Worm (Caenorhabditis elegans) whole organism, L4/young adult: ENCODE data around the gene rbm-34.

Experiments
- W03F9.2 ChIP-seq: fragments of 150-350 bp; optimal IDR thresholded peaks from 2 replicates; lab custom pipeline; 2014; ENCODE audit warnings: missing biosample characterization, missing genetic modification characterization
- dao-5 ChIP-seq: sonication (generic microtip); optimal IDR thresholded peaks from 2 replicates; lab custom pipeline; 2016; ENCODE audit warnings: missing genotype, missing genetic modification characterization, moderate library complexity, missing compliant biosample characterization
- him-1 ChIP-seq: sonication (generic microtip); optimal IDR thresholded peaks from 2 replicates; lab custom pipeline; 2016; ENCODE audit warnings: missing genotype, missing genetic modification reagents, missing genetic modification characterization, missing compliant biosample characterization

rbm-34 gene

DNA sequence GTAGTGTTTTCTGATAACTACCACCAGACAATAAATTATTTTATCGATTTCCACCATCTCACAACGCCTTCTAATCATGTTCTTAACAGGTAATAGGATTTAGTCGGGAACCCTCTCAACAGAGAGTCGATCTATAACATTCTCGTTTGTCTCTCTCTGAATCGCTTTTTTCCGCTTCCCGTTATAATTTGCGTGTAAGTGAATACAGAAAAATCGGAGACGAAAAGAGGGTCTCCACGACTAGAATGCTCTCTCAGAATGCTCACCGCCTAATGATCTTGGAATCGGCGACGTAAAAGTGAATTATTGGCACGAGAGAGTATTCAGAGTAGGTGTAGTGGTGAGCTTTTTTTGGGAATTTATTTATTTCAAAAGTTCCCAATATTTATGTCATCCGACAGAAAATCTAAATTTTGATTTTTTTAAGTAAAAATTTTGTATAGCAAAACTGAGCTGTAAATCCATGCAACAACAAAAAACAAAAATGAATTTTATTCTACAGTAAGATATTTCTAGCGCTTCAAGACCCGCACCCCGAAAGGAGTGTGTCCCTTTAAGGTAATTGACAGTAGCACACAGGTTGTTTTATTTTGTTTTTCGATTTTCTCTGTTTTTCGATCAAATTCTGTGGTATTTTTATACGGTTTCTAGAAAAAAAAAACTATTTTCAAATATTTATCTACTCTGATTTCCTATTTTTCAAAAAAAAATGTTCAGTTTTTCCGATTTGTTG, 41.7 kb downstream of the rbm-34 start:
- TF ChIP-seq W03F9.2 (tag; lab: Kevin White, UChicago) (no peak), him-1 (no peak), dao-5 (no peak)

DNA sequence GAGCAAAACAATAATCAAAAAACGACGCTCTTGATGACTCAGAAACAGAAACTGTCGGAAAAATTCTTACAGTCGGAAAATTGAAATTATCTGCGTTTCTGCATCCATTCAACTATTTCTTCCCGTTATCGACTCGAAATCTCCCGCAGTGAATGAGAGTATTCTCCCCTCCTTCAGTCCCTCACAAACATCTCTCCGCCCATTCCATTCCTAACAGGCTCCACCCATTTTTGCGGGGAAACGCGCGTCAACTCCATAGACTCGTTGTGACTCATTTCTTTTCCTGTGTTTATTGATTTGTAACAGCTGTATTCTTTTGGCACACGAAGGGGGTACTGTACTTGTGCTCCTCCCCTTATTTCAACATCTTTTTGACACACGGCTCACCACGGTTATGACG, 42.6 kb downstream of the rbm-34 start:
- no peak for TF ChIP-seq dao-5
- no peak for TF ChIP-seq him-1
- no peak for TF ChIP-seq W03F9.2 (tag; lab: Kevin White, UChicago)

DNA sequence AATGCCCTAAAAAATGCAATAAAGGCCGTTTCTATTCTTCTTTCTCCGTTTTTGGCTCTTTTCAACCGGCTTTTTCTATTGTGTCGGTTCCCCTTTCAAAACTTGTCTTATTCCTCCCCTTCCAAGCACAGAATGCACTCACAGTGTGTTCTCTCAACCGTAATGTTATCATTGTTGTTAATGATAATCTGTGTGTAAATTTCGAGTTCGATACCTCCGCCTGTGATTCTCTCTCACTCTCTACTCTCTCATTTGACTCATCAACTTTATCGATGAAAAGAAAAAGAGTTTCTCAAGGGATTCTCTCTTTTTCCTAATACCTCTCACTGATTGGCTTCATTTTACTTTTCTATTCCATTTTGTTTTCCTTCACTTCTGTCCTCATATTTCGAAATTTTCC, 43.5 kb downstream of the rbm-34 start:
- TF ChIP-seq W03F9.2 (tag; lab: Kevin White, UChicago), result no peak
- no peak for TF ChIP-seq dao-5
- TF ChIP-seq him-1, result no peak

DNA sequence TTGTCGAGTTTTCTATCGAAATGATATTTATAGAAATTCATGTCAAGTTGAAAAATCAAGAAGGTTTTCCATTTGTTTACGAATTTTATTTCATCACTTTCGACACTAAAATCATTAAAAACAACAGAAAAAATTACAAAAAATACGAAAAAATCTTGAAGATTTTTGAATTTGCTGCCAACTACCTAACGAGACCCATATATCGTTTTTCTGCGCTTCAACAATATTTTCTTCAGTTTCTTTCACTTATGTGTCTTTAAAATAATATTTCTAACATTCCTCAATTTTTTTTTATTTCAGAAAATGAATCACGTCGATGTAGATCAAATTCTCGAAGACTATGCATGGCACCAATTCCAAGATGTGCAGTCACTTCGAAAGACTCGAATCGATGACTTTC, 44.0 kb downstream of the rbm-34 start, which contains the start of gene lin-24:
TSS of gene lin-24 (plus strand) at position 301 of the 400 bp plus-strand sequence.
- TF ChIP-seq W03F9.2 (tag; lab: Kevin White, UChicago) (no peak), him-1 (no peak), dao-5 (no peak)

DNA sequence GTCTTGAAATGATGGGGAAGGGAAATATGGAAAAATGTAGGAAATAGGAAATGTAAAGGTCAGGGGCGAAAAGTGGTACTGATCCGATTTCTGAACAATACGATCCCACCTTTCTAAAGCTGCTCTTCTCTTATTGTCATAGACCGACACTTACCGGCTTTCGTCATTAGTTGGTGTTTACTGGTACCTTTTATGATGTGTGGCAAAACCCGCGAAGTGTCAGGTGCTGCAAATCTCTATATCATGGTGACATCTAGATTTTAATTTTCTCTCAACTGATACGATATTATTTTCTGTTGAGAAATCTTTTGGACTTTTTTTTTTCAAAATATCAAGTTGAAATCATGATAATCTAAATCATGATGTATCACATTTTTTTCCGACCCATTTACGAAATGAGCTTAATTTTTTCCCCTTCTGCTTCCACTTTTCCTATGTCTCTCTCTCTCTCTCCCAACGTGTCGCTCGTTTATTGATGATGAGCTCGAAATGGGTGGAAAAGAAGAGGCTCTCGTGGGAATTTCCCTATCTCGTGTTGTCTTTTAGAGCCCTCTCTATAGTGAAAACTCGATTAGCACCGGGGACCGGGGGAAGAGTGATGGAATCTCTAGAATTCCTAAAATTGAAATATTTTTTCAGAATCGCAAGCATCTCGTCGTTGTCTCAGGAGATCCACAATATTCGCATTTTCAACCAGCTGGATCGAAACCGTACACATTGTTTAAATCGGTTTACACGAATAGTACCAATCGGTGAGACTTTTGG, 46.3 kb downstream of the rbm-34 start:
- TF ChIP-seq dao-5, result no peak

DNA sequence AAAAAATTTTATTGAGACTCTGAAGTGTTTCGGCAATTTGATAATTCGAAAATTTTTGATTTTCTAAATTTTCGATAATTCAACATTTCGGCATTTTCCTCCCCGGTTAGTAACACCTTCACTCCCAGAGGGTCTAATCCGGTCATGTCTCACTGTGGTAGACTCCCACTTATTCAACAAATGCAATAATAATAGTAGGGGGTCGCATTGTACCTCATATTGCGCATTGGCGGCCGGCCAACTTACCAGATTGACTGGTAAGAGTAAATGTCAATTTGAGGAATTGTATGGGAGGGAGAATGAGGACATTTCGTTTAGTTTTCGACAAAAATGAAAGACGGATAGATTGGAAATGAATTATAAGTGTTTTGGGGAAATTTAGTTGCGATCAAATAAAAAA, 48.6 kb downstream of the rbm-34 start:
- TF ChIP-seq W03F9.2 (tag; lab: Kevin White, UChicago) (no peak), him-1 (no peak), dao-5 (no peak)

DNA sequence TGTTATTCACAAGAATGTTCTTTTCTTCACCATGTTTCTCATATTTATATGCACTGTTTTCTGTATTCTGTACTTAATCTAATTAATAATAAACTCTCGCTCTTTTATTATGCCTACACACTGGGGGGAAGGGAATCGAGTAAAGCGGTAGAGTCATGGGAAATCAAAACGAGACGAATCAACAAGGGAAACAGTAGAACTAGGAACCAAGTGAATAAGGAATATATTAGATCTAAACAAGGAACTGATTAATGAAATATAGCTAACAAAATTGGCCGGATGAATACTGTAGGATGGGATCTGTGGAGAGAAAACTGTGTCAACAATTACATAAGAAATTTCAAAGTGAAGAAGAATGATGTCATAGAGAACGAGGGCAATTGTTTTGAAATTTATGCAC, 49.8 kb downstream of the rbm-34 start:
- no peak for TF ChIP-seq W03F9.2 (tag; lab: Kevin White, UChicago)
- no peak for TF ChIP-seq dao-5
- no peak for TF ChIP-seq him-1
